Worm (Caenorhabditis elegans): Measurements from ENCODE around the gene C07C7.3.

The C07C7.3 gene

DNA sequence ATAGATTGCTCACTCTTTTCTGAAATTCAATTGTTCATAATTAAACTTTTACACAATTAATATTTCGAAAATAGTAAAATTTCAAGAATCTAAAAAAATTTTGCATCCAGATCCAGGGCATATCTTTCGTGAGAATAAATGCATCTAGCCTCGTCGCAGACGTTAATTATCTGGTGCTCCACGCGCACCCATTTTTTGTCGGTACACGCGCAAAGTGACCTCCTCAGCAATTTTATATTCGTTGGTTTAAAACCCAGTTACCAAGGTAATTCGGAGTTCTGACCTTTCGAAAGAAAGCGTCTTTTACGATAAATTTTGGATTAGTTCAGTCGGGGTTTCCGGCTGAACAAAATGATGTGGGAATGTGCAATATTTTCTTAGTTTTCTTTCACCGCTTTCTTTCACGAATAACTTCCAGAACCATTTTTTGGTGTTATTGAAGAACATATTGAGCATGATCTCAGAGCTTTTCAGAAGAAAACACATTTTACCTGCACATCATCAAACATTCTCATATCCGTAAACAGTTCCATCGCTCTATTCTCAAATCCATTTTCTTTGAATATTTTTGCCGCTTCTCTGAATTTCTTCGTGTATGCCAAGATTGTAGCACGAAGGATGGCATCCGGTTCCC lies 25.6 kb upstream of the C07C7.3 start:
- TF ChIP-seq ceh-22 (tag; optimal IDR thresholded peaks at IDR 0.05) (no peak), rnt-1 (tag; optimal IDR thresholded peaks at IDR 0.05) (no peak), ets-4 (tag; optimal IDR thresholded peaks at IDR 0.05) (no peak), ceh-30 (tag; optimal IDR thresholded peaks at IDR 0.05) (no peak), odd-2 (tag; optimal IDR thresholded peaks at IDR 0.05) (no peak), lim-6 (tag; optimal IDR thresholded peaks at IDR 0.05) (no peak), pros-1 (tag; optimal IDR thresholded peaks at IDR 0.05) (no peak), eyg-1 (tag; optimal IDR thresholded peaks at IDR 0.05) (no peak), nhr-232 (tag; optimal IDR thresholded peaks at IDR 0.05) (no peak), K09A11.1 (tag; optimal IDR thresholded peaks at IDR 0.05; ENCODE audit: insufficient read depth) (no peak), pha-4 (tag; optimal IDR thresholded peaks at IDR 0.05) (no peak), ama-1 (optimal IDR thresholded peaks at IDR 0.05) (no peak), ceh-14 (tag; optimal IDR thresholded peaks at IDR 0.05) (no peak), unc-86 (tag; optimal IDR thresholded peaks at IDR 0.05) (no peak), fax-1 (tag; optimal IDR thresholded peaks at IDR 0.05) (no peak), syd-9 (tag; optimal IDR thresholded peaks at IDR 0.05) (no peak), pag-3 (tag; optimal IDR thresholded peaks at IDR 0.05; ENCODE audit: borderline replicate concordance) (no peak), ceh-2 (tag; optimal IDR thresholded peaks at IDR 0.05) (no peak), dve-1 (tag; optimal IDR thresholded peaks at IDR 0.05) (no peak)

DNA sequence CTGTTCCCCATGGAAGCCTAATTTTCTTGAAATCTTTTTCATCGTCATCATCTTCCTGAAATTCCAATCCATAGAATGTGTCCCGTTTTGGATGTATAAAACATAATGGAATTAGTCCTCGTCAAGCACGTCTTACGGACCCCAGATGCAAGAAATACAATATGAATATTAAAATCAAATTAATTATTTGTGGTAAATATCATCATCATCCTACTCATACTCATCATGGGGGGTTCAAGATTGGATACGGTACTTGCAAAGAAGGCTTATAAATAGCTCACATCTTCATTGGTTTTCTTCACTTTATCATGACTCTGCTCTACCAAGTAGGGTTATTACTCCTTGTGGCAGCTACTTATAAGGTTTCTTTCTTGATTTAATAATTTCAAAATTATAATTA lies 21.4 kb upstream of the C07C7.3 start, which contains the start of gene flp-1:
flp-1 (plus strand) TSS at position 301 of the 400 bp plus-strand sequence.
- TF ChIP-seq unc-42 (tag; optimal IDR thresholded peaks at IDR 0.05) (peak; percentile 29), pha-4 (tag; optimal IDR thresholded peaks at IDR 0.05) (no peak)

DNA sequence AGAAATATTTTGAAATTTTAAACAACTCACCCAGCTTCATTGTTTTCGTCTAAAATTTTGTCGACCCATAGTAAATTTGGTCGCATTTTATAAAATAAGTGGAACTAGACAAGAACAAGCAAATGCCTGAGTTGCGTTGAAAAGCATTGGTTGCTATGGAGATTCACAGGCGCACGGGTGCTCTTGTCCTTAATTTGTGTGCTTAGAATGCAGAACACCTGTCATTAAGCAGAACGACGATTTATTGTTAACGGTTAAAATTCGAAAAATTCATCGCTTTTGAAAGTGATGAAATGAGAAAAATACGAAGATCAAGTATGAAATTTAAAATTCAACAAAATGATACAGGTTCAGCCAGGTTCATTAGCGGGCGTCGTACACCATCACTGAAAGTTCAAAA lies 19.7 kb upstream of the C07C7.3 start, which contains the start of gene daf-10:
daf-10 (minus strand) TSS at position 101 of the 400 bp plus-strand sequence.
- TF ChIP-seq pha-4 (tag; optimal IDR thresholded peaks at IDR 0.05) (no peak), pqm-1 (tag; optimal IDR thresholded peaks at IDR 0.05) (no peak)

DNA sequence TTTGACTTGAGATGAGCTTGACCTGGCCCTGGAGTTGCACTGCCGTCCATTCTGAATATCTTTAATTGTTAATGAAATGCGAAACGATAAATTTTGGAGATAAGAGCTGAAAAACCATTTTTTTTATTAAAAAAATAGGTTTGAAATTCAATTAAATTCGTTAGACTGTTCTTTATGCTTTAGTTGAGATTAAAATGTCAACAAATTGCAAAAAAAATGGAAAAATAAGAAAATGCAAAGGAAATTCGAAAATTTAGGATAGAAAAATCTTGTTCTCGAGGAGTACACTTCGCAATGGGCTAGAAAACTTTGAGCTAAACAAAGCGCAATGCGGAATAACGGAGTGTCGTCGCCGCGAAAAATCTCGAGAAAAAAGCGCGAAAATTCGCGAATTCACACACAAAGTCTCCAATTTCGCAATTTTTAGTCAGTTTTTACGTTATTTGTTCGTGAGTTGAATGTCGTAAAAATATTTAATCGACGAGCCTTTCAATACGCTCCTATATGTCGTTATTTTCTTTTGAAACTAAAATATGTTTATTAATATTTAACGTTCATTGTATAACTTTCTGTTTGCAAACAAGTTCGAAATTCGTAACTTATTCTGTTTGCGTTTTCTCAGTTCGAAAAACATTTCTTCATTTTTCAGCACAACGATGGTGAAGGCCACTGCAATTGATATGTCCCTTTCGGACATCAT lies 18.9 kb upstream of the C07C7.3 start, which contains the start of the genes rpb-12 and aly-2:
rpb-12 (minus strand) TSS at position 51 of the 700 bp plus-strand sequence.
aly-2 (plus strand) TSS at position 650 of the 700 bp plus-strand sequence.
- peak; percentile 40 for TF ChIP-seq elt-2 (tag; optimal IDR thresholded peaks at IDR 0.05)
- TF ChIP-seq mec-3 (tag; optimal IDR thresholded peaks at IDR 0.05; ENCODE audit: borderline replicate concordance) = no peak
- no peak for TF ChIP-seq pros-1 (tag; optimal IDR thresholded peaks at IDR 0.05)
- TF ChIP-seq ceh-6 (GFP tag; optimal IDR thresholded peaks at IDR 0.05) = no peak
- TF ChIP-seq hlh-15 (tag; optimal IDR thresholded peaks at IDR 0.05) = no peak
- no peak for TF ChIP-seq unc-55 (GFP tag; optimal IDR thresholded peaks at IDR 0.05)
- TF ChIP-seq sox-2 (GFP tag; IDR thresholded peaks at IDR 0.05) = no peak
- TF ChIP-seq npax-4 (tag; optimal IDR thresholded peaks at IDR 0.05) = no peak
- TF ChIP-seq nhr-11 (tag; optimal IDR thresholded peaks at IDR 0.05) = no peak
- no peak for TF ChIP-seq ahr-1 (tag; optimal IDR thresholded peaks at IDR 0.05)
- peak; percentile 35 for TF ChIP-seq tbx-2 (tag; optimal IDR thresholded peaks at IDR 0.05)
- no peak for TF ChIP-seq ceh-2 (tag; optimal IDR thresholded peaks at IDR 0.05)
- TF ChIP-seq rnt-1 (tag; optimal IDR thresholded peaks at IDR 0.05) = no peak
- no peak for TF ChIP-seq ama-1 (optimal IDR thresholded peaks at IDR 0.05)
- TF ChIP-seq eyg-1 (tag; optimal IDR thresholded peaks at IDR 0.05) = no peak
- no peak for TF ChIP-seq ref-2 (tag; optimal IDR thresholded peaks at IDR 0.05)

DNA sequence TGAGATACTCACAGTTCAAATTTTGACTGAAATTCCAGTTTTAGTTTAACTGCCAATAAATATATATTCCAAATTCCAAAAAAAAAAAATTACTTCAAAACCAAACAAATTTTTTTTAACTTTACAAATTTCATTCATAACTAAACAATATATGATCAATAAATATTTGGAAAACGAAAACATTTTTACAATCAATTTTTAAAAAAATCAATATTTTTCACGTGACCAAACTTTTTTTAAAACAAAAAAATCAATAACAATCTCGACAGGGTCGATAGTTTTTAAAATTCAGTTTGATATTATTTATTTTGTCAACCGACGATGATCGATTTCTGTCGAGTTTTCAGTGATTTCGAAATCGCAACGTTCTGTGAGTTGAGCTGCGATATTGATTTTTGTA lies 15.7 kb upstream of the C07C7.3 start, which contains the start of gene F23B2.7:
F23B2.7 (plus strand) TSS at position 301 of the 400 bp plus-strand sequence.
- TF ChIP-seq hlh-15 (tag; optimal IDR thresholded peaks at IDR 0.05) (no peak), eyg-1 (tag; optimal IDR thresholded peaks at IDR 0.05) (no peak), ets-4 (tag; optimal IDR thresholded peaks at IDR 0.05) (no peak), ceh-6 (GFP tag; optimal IDR thresholded peaks at IDR 0.05) (no peak), ceh-45 (GFP tag; IDR thresholded peaks at IDR 0.05) (no peak), F13H6.1 (tag; optimal IDR thresholded peaks at IDR 0.05) (no peak), ceh-18 (tag; optimal IDR thresholded peaks at IDR 0.05) (no peak), ama-1 (optimal IDR thresholded peaks at IDR 0.05) (no peak), nhr-232 (tag; optimal IDR thresholded peaks at IDR 0.05) (no peak), K09A11.1 (tag; optimal IDR thresholded peaks at IDR 0.05; ENCODE audit: insufficient read depth) (no peak), ztf-16 (tag; optimal IDR thresholded peaks at IDR 0.05) (no peak), fax-1 (tag; optimal IDR thresholded peaks at IDR 0.05) (no peak)
